Fruit fly (Drosophila melanogaster): ENCODE measurements around the gene tna.

tna gene

DNA sequence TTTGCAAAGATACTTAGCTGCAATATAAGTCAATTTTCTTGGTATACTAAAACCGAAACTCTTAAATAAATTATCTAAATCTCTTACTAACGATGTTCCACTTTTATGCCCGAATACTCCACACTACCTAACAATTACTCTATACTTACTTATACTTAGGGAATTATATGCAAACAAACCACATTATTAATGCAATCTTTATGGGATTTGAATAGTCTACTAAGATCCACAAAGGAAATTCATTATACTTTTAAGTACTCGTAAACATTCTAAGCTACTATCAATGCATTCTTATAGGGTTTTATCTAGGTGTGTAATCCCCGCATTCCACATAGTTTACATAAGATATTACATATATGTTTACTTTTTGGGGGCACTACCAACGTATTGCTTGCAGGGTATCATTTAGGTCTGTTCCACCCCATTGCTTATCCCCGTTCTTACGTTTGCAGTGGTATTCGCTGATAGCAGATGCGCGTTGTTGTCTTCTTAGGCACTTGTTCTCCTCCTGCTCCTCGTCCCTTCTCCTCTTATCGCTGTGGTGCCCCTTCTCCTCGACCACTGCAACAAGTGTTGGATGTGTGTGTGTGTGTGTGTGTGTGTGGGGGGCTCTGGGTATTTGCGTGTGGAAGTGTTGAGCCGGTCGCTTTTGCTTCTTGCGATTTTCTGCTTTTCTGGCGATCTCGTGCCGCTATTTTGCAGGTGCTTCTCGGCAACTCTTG lies 62.4 kb downstream of the tna start (continued):
- TF ChIP-seq unpg (GFP tag; optimal IDR thresholded peaks at IDR 0.05) (no peak), Camta (GFP tag; optimal IDR thresholded peaks at IDR 0.05) (no peak), Deaf1 (tag; optimal IDR thresholded peaks at IDR 0.05) (no peak), CG6175 (GFP tag; IDR thresholded peaks at IDR 0.05) (0 out of 3 replicates have a peak, but pooled peaks have one; percentile 20), grn (GFP tag; optimal IDR thresholded peaks at IDR 0.05) (peak; percentile 35), CG5953 (GFP tag; IDR thresholded peaks at IDR 0.05) (no peak), CG3407 (GFP tag; optimal IDR thresholded peaks at IDR 0.05) (peak; percentile 8), CG18262 (tag; optimal IDR thresholded peaks at IDR 0.05) (peak; percentile 8), CG17361 (GFP tag; IDR thresholded peaks at IDR 0.05) (0 out of 3 replicates have a peak, but pooled peaks have one; percentile 12), D19A (tag; optimal IDR thresholded peaks at IDR 0.05) (peak; percentile 57), Drgx (GFP tag; IDR thresholded peaks at IDR 0.05) (peak; percentile 30), CG13894 (tag; optimal IDR thresholded peaks at IDR 0.05) (no peak), CG14441 (GFP tag; IDR thresholded peaks at IDR 0.05) (0 out of 2 replicates have a peak, but pooled peaks have one; percentile 16), CG17359 (tag; optimal IDR thresholded peaks at IDR 0.05) (peak; percentile 4), lilli (GFP tag; optimal IDR thresholded peaks at IDR 0.05) (no peak), CG17186 (GFP tag; optimal IDR thresholded peaks at IDR 0.05) (no peak), CG10274 (GFP tag; optimal IDR thresholded peaks at IDR 0.05) (peak; percentile 20), Aef1 (GFP tag; IDR thresholded peaks at IDR 0.05) (peak; percentile 36; the same call in 1 of the 3 replicates), CG6791 (GFP tag; IDR thresholded peaks at IDR 0.05; ENCODE audit: partially characterized antibody) (no peak), nau (GFP tag; optimal IDR thresholded peaks at IDR 0.05) (peak; percentile 16), CG10431 (GFP tag; optimal IDR thresholded peaks at IDR 0.05) (peak; percentile 8), Jarid2 (GFP tag; optimal IDR thresholded peaks at IDR 0.05) (peak; percentile 7), grau (tag; optimal IDR thresholded peaks at IDR 0.05) (peak; percentile 0), CG12391 (tag; optimal IDR thresholded peaks at IDR 0.05) (peak; percentile 18), kah (GFP tag; optimal IDR thresholded peaks at IDR 0.05) (peak; percentile 65), sens (GFP tag) (peak; percentile 81), CG10209 (GFP tag; optimal IDR thresholded peaks at IDR 0.05) (peak; percentile 7), GATAe (GFP tag; conservative IDR thresholded peaks at IDR 0.05) (peak; percentile 47; the same call in 1 of the 2 replicates), HmgZ (tag; optimal IDR thresholded peaks at IDR 0.05) (peak; percentile 1), gsb-n (tag; optimal IDR thresholded peaks at IDR 0.05) (peak; percentile 1), Med (GFP tag) (peak; percentile 77), CG6854 (GFP tag; optimal IDR thresholded peaks at IDR 0.05) (no peak), ewg (GFP tag; optimal IDR thresholded peaks at IDR 0.05) (peak; percentile 6), vvl (GFP tag; IDR thresholded peaks at IDR 0.05) (0 out of 2 replicates have a peak, but pooled peaks have one; percentile 6), ci (GFP tag; IDR thresholded peaks at IDR 0.05) (no peak; the same call in 2 of the 3 replicates), CG17385 (GFP tag; optimal IDR thresholded peaks at IDR 0.05) (no peak), Stat92E (GFP tag; optimal IDR thresholded peaks at IDR 0.05) (peak in 1 of 3 experiments; percentile 71), wek (GFP tag; optimal IDR thresholded peaks at IDR 0.05) (peak; percentile 24), CG34422 (GFP tag; IDR thresholded peaks at IDR 0.05) (peak; percentile 29; the same call in 2 of the 3 replicates), CG8478 (optimal IDR thresholded peaks at IDR 0.05) (no peak), CG4617 (GFP tag; optimal IDR thresholded peaks at IDR 0.05; ENCODE audit: borderline replicate concordance) (no peak), eve (GFP tag; optimal IDR thresholded peaks at IDR 0.05) (peak in 1 of 2 experiments; percentile 8), exex (tag; optimal IDR thresholded peaks at IDR 0.05) (no peak), schlank (tag; optimal IDR thresholded peaks at IDR 0.05) (no peak), ato (GFP tag; IDR thresholded peaks at IDR 0.05; ENCODE audit: partially characterized antibody) (no peak), CG15479 (GFP tag; optimal IDR thresholded peaks at IDR 0.05) (peak; percentile 21), sr (GFP tag; IDR thresholded peaks at IDR 0.05) (peak; percentile 38; the same call in 1 of the 3 replicates), ac (GFP tag; optimal IDR thresholded peaks at IDR 0.05) (no peak)

All from whole organism, embryonic.